Worm (Caenorhabditis elegans) whole organism, L2 larva: Measurements from ENCODE around the gene sahd-1.

Experiments used
- ZK546.5 ChIP-seq: sonication (generic microtip); optimal IDR thresholded peaks from 2 replicates; lab custom pipeline; 2017; ENCODE audit warnings: missing biosample characterization, missing genetic modification characterization
- ama-1 ChIP-seq: fragments of 150-350 bp; optimal IDR thresholded peaks from 2 replicates; lab custom pipeline; 2018; ENCODE audit warnings: inconsistent platforms
- mab-5 ChIP-seq: fragments of 150-350 bp; optimal IDR thresholded peaks from 2 replicates; lab custom pipeline; 2014; ENCODE audit warnings: missing biosample characterization, missing genetic modification characterization
- sma-3 ChIP-seq: sonication (generic microtip); optimal IDR thresholded peaks from 2 replicates; lab custom pipeline; 2016; ENCODE audit warnings: missing genetic modification reagents, missing genetic modification characterization, missing compliant biosample characterization
- snpc-4 ChIP-seq: fragments of 150-350 bp; optimal IDR thresholded peaks from 2 replicates; lab custom pipeline; 2014; ENCODE audit warnings: missing biosample characterization, missing genetic modification characterization
- ztf-4 ChIP-seq: fragments of 150-350 bp; optimal IDR thresholded peaks from 2 replicates; lab custom pipeline; 2014; ENCODE audit warnings: missing biosample characterization, missing genetic modification characterization

DNA sequence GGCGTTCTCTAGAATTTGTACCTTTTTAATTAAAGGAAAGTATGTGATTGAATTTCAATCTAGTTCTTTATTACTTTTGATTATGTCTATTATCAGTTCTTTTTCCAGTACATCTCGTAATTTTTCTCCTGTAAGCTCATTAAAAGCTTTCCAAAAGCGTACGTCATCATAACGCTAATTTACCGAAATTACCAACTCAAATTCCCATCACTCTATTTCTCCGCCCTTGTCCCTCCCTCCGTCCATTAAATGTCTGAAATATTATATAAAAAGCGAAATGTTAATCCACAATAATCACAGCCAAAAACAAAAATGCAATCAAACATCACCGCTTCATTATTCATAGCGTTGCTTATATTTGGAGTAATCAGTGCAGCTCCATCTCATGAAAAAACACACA, 39.6 kb upstream of the sahd-1 start, which contains the start of gene ins-12:
- TF ChIP-seq ama-1 (lab: Kevin White, UChicago) (no peak), ZK546.5 (no peak), mab-5 (tag; lab: Kevin White, UChicago) (no peak), snpc-4 (tag; lab: Kevin White, UChicago) (no peak), ztf-4 (tag; lab: Kevin White, UChicago) (no peak), sma-3 (GFP tag; lab: Kevin White, UChicago) (no peak)
